Worm (Caenorhabditis elegans) whole organism, midembryonic: ENCODE results near the gene sre-33.

Experiments
- T22C8.4 ChIP-seq: fragments of 200-800 bp; sonication (Bioruptor generic); IDR thresholded peaks from 2 replicates; pipeline ENCODE4 v1.3.6; 2022; ENCODE audit warnings: missing genetic modification characterization, missing compliant biosample characterization
- flt-1 ChIP-seq: fragments of 200-800 bp; sonication (Bioruptor generic); IDR thresholded peaks from 2 replicates; pipeline ENCODE4 v1.3.6; 2022; ENCODE audit warnings: missing genetic modification characterization, missing compliant biosample characterization
- ref-1 ChIP-seq: fragments of 200-800 bp; sonication (Bioruptor generic); conservative IDR thresholded peaks from 2 replicates; pipeline ENCODE4 v1.3.6; 2022; ENCODE audit warnings: missing genetic modification reagents, missing genetic modification characterization, missing compliant biosample characterization
- tab-1 ChIP-seq: fragments of 200-800 bp; sonication (Bioruptor generic); IDR thresholded peaks from 2 replicates; pipeline ENCODE4 v1.3.6; 2022; ENCODE audit warnings: missing genetic modification characterization, missing compliant biosample characterization
- ztf-23 ChIP-seq: fragments of 200-800 bp; sonication (Bioruptor generic); IDR thresholded peaks from 2 replicates; pipeline ENCODE4 v1.3.6; 2022; ENCODE audit warnings: missing genetic modification reagents, missing genetic modification characterization, missing compliant biosample characterization
- ztf-29 ChIP-seq: fragments of 200-800 bp; sonication (Bioruptor generic); IDR thresholded peaks from 2 replicates; pipeline ENCODE4 v1.3.6; 2022; ENCODE audit warnings: missing genetic modification reagents, missing genetic modification characterization, missing compliant biosample characterization

DNA sequence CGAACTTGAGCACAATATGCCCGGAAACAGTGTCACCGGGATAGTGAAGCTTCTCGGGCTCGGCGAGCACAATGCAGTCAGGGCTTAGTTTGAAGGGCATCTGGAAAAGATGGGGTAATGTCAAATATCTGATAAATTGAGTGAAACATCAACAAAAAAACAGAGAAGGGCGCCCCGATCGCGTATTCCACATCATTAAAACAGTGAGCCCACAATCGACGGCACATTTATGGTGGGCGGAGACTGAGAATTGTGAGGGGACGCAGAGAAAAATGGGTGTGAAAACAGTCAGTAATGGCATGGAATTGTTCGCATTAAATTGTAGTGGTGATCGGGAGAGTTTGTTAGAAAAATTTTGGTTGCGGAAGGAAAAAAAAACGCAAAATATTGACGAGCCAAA is 27.7 kb downstream of the sre-33 start, which contains the start of gene arrd-9:
- TF ChIP-seq T22C8.4 (GFP tag; lab: Robert Waterston, UW) (no peak), ref-1 (GFP tag; lab: Robert Waterston, UW) (no peak), tab-1 (no peak), flt-1 (GFP tag; lab: Robert Waterston, UW) (no peak), ztf-23 (no peak), ztf-29 (no peak)
